Worm (Caenorhabditis elegans) whole organism, midembryonic: ENCODE measurements around the gene ugt-13.

ENCODE experiments used
- T22C8.4 ChIP-seq: fragments of 200-800 bp; sonication (Bioruptor generic); IDR thresholded peaks from 2 replicates; pipeline ENCODE4 v1.3.6; 2022; ENCODE audit warnings: missing genetic modification characterization, missing compliant biosample characterization
- cog-1 ChIP-seq: sonication (generic microtip); optimal IDR thresholded peaks from 2 replicates; lab custom pipeline; 2016; ENCODE audit warnings: missing genetic modification characterization, missing compliant biosample characterization
- flt-1 ChIP-seq: fragments of 200-800 bp; sonication (Bioruptor generic); IDR thresholded peaks from 2 replicates; pipeline ENCODE4 v1.3.6; 2022; ENCODE audit warnings: missing genetic modification characterization, missing compliant biosample characterization
- tab-1 ChIP-seq: fragments of 200-800 bp; sonication (Bioruptor generic); IDR thresholded peaks from 2 replicates; pipeline ENCODE4 v1.3.6; 2022; ENCODE audit warnings: missing genetic modification characterization, missing compliant biosample characterization
- ztf-23 ChIP-seq: fragments of 200-800 bp; sonication (Bioruptor generic); IDR thresholded peaks from 2 replicates; pipeline ENCODE4 v1.3.6; 2022; ENCODE audit warnings: missing genetic modification reagents, missing genetic modification characterization, missing compliant biosample characterization
- ztf-29 ChIP-seq: fragments of 200-800 bp; sonication (Bioruptor generic); IDR thresholded peaks from 2 replicates; pipeline ENCODE4 v1.3.6; 2022; ENCODE audit warnings: missing genetic modification reagents, missing genetic modification characterization, missing compliant biosample characterization

ce11 chrV:4890781-4891180, 17.9 kb upstream of the ugt-13 start:
- 0 out of 2 replicates have a peak, but pooled peaks have one; percentile 39 for TF ChIP-seq tab-1
- TF ChIP-seq flt-1 (GFP tag; lab: Robert Waterston, UW): no peak
- no peak for TF ChIP-seq T22C8.4 (GFP tag; lab: Robert Waterston, UW)
- TF ChIP-seq ztf-23 (GFP tag; lab: Robert Waterston, UW): no peak
- no peak for TF ChIP-seq cog-1 (tag; lab: Kevin White, UChicago)
- TF ChIP-seq ztf-29: no peak
